Fruit fly (Drosophila melanogaster) whole organism, adult: Measurements from ENCODE around the gene CG6683.

Experiments
- CG11617 ChIP-seq: fragments of 200-800 bp; sonication (Bioruptor generic); optimal IDR thresholded peaks from 2 replicates; lab custom pipeline; 2017; ENCODE audit warnings: mild to moderate bottlenecking, missing biosample characterization, missing genetic modification reagents, missing genetic modification characterization
- CG12768 ChIP-seq: fragments of 200-800 bp; sonication (Bioruptor generic); optimal IDR thresholded peaks from 2 replicates; lab custom pipeline; 2017; ENCODE audit warnings: missing biosample characterization, missing genetic modification characterization, mild to moderate bottlenecking, moderate library complexity, missing genetic modification reagents
- CG14711 ChIP-seq: fragments of 200-800 bp; sonication (Bioruptor generic); optimal IDR thresholded peaks from 2 replicates; lab custom pipeline; 2018; ENCODE audit warnings: missing biosample characterization, mild to moderate bottlenecking, missing genetic modification characterization, moderate library complexity
- CG1620 ChIP-seq: fragments of 200-800 bp; sonication (Bioruptor generic); optimal IDR thresholded peaks from 2 replicates; lab custom pipeline; 2016; ENCODE audit warnings: missing biosample characterization, missing genetic modification characterization
- CG33017 ChIP-seq: fragments of 200-800 bp; sonication (Bioruptor generic); optimal IDR thresholded peaks from 2 replicates; lab custom pipeline; 2018; ENCODE audit warnings: missing biosample characterization, mild to moderate bottlenecking, missing genetic modification characterization, moderate library complexity
- CG5204 ChIP-seq: fragments of 200-800 bp; sonication (Bioruptor generic); optimal IDR thresholded peaks from 2 replicates; lab custom pipeline; 2016; ENCODE audit warnings: missing biosample characterization, missing genetic modification characterization
- CG7045 ChIP-seq: fragments of 200-800 bp; sonication (Bioruptor generic); optimal IDR thresholded peaks from 2 replicates; lab custom pipeline; 2017; ENCODE audit warnings: missing biosample characterization, mild to moderate bottlenecking, missing genetic modification characterization
- CG7101 ChIP-seq: fragments of 200-800 bp; sonication (Bioruptor generic); optimal IDR thresholded peaks from 2 replicates; lab custom pipeline; 2018; ENCODE audit warnings: missing biosample characterization, mild to moderate bottlenecking, missing genetic modification characterization, moderate library complexity
- Clk ChIP-seq: fragments of 200-800 bp; sonication (Bioruptor generic); optimal IDR thresholded peaks from 2 replicates; lab custom pipeline; 2017; ENCODE audit warnings: missing biosample characterization, missing genetic modification characterization
- Crg-1 ChIP-seq: fragments of 200-800 bp; sonication (Bioruptor generic); optimal IDR thresholded peaks from 2 replicates; lab custom pipeline; 2016; ENCODE audit warnings: missing biosample characterization, missing genetic modification characterization
- Hr96 ChIP-seq: fragments of 200-800 bp; sonication (Bioruptor generic); optimal IDR thresholded peaks from 2 replicates; lab custom pipeline; 2016; ENCODE audit warnings: missing biosample characterization, missing genetic modification characterization
- Mnt ChIP-seq: fragments of 200-800 bp; sonication (Bioruptor generic); optimal IDR thresholded peaks from 2 replicates; lab custom pipeline; 2016; ENCODE audit warnings: missing biosample characterization, mild to moderate bottlenecking, missing genetic modification characterization
- bab1 ChIP-seq: fragments of 200-800 bp; sonication (Bioruptor generic); optimal IDR thresholded peaks from 3 replicates; lab custom pipeline; 2019; ENCODE audit warnings: missing biosample characterization, mild to moderate bottlenecking, missing genetic modification characterization, moderate library complexity
- cic ChIP-seq: fragments of 200-800 bp; sonication (Bioruptor generic); optimal IDR thresholded peaks from 2 replicates; lab custom pipeline; 2017; ENCODE audit warnings: missing biosample characterization, mild to moderate bottlenecking, missing genetic modification characterization, moderate library complexity
- cnc ChIP-seq, 2 experiments: fragments of >200 bp; optimal IDR thresholded peaks; 2 replicates each; lab custom pipeline; 2017
- kay ChIP-seq: fragments of 200-800 bp; sonication (Bioruptor generic); peaks from one replicate; lab custom pipeline; 2016; ENCODE audit warnings: missing biosample characterization, missing genetic modification characterization, borderline replicate concordance
- ovo ChIP-seq: fragments of 200-800 bp; sonication (Bioruptor generic); optimal IDR thresholded peaks from 2 replicates; lab custom pipeline; 2016; ENCODE audit warnings: missing biosample characterization, missing genetic modification characterization
- pad ChIP-seq: fragments of 200-800 bp; sonication (Bioruptor generic); optimal IDR thresholded peaks from 3 replicates; lab custom pipeline; 2017; ENCODE audit warnings: missing biosample characterization, missing genetic modification characterization, mild to moderate bottlenecking, moderate library complexity, missing genetic modification reagents
- tj ChIP-seq: fragments of 200-800 bp; sonication (Bioruptor generic); optimal IDR thresholded peaks from 3 replicates; lab custom pipeline; 2017; ENCODE audit warnings: missing biosample characterization, mild to moderate bottlenecking, missing genetic modification characterization, moderate library complexity
- toe ChIP-seq: fragments of 200-800 bp; sonication (Bioruptor generic); optimal IDR thresholded peaks from 2 replicates; lab custom pipeline; 2016; ENCODE audit warnings: missing biosample characterization, missing genetic modification characterization

The CG6683 gene

DNA sequence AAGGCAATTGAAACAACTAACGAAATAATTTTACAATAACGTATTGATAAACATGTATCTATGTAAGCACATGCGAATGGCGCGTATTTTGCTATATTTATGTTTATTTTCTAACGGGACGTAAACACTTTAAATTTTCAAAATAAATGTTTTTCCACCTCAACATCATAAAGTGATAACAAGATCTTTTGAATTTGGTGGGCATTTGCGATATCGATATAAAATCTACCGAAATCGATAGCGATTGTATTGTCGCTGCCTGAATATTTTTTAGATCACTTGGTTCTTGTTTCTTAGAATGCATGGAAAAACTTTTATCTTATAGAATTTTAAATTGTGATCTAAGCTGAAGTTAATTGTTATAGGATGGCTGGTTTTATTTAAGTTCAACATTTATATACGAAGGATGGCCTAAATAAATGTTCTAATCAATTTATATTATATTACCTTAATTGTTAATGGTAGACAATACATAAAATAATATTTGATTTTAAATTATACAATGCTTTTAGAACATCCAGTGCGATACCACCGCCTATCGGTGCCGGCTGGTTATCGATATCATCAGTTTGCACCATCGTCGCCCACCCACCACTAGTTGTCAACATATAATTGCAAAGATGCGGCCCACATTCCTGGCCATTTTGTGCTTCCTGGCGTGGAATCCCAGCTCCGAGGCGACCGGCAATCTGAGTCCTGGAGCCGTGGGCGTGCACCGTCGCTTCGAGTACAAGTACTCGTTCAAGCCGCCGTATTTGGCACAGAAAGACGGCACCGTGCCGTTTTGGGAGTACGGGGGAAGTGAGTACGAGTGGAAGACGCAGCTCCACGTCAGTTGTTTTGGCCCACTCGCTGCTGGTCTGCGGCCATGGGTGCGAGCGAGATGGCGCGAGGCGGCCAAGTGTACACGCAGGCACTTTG, 19.9 kb upstream of the CG6683 start, which contains the start of gene ergic53:
Gene ergic53 (plus strand): TSS at position 592 of the 921 bp plus-strand sequence.
- no peak for TF ChIP-seq toe
- TF ChIP-seq CG11617, result peak; percentile 34
- no peak for TF ChIP-seq CG7045 (GFP tag; lab: Kevin White, UChicago)
- peak; percentile 45 for TF ChIP-seq tj
- no peak for TF ChIP-seq kay (GFP tag; lab: Kevin White, UChicago)
- peak; percentile 1 for TF ChIP-seq bab1 (GFP tag; lab: Kevin White, UChicago)
- no peak for TF ChIP-seq CG33017 (tag; lab: Kevin White, UChicago)
- TF ChIP-seq CG14711 (tag; lab: Kevin White, UChicago), result no peak
- TF ChIP-seq CG12768 (GFP tag; lab: Kevin White, UChicago), result peak; percentile 46
- no peak for TF ChIP-seq CG7101 (tag; lab: Kevin White, UChicago)
- no peak for TF ChIP-seq cnc (optimal IDR thresholded peaks at IDR 0.05; lab: Kevin White, UChicago)
- TF ChIP-seq CG5204, result no peak
- no peak for TF ChIP-seq ovo (GFP tag; lab: Kevin White, UChicago)
- TF ChIP-seq Mnt, result peak; percentile 68
- TF ChIP-seq pad (GFP tag; lab: Kevin White, UChicago), result no peak

DNA sequence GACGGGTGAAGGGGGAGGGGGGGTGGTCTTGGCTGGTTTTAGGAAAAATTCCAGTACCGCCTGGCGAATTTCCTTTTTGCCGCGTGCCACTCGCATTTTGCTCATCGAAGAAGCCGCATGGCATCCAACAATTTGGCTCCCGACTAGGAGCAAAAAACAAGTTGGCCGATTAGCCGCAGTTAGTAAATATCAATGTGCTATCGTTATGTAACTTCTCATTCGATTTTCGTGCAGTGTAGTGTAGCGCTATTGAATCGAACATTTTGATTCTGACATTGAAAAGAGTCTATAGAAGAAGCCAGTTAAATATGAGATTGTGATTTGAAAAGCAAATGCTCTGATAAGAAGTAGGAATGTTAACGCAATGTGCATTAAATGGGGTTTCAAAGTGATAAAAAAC, 15.0 kb upstream of the CG6683 start:
- no peak for TF ChIP-seq Clk (GFP tag; lab: Kevin White, UChicago)
- no peak for TF ChIP-seq cnc (optimal IDR thresholded peaks at IDR 0.05; lab: Kevin White, UChicago)
- TF ChIP-seq CG5204, result no peak
- no peak for TF ChIP-seq pad (GFP tag; lab: Kevin White, UChicago)
- TF ChIP-seq CG12768 (GFP tag; lab: Kevin White, UChicago), result no peak
- no peak for TF ChIP-seq cic (GFP tag; lab: Kevin White, UChicago)
- TF ChIP-seq CG33017 (tag; lab: Kevin White, UChicago), result no peak
- TF ChIP-seq kay (GFP tag; lab: Kevin White, UChicago), result no peak
- no peak for TF ChIP-seq CG7101 (tag; lab: Kevin White, UChicago)
- TF ChIP-seq Mnt, result no peak
- no peak for TF ChIP-seq CG7045 (GFP tag; lab: Kevin White, UChicago)
- TF ChIP-seq tj, result no peak
- no peak for TF ChIP-seq CG14711 (tag; lab: Kevin White, UChicago)

DNA sequence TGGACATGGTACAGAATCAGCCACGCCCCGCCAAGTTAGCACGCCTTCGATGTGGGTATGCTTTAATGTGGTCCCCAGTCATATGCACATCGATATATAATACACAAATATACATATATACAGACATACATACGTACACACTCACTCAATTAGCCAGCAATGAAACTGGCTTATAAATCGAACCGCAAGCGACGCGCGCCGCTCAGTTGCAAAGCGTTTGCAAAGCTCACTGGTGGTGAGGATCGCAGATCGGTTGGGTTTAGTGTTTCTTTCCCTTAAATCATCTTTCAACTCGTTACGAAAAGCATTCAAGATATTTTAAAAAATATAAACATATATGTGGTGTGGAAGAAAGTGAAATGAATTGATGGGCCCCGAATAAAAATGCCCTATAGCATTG, 13.8 kb upstream of the CG6683 start:
- TF ChIP-seq bab1 (GFP tag; lab: Kevin White, UChicago) (peak; percentile 4), Clk (GFP tag; lab: Kevin White, UChicago) (no peak)

DNA sequence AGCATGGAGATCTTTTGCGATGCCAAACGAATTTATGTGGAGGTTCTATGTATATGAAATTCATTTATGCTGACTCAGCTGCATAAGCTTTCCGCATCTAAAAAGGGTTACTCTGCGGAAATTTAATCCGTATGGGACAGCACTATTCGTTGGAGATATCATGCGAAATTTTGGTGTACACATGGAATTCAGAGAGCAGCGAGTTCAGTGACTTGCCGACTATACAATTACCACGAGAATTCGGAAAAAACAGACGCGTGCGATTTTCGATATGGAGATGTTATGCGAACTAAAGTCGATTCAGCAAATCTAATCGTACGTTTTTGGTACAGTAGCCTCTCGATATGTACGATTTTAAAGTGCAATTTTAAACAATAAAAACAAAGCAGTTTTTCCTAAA, 13.1 kb upstream of the CG6683 start:
- TF ChIP-seq Hr96 (GFP tag; lab: Kevin White, UChicago), result no peak
- TF ChIP-seq tj, result peak; percentile 97
- no peak for TF ChIP-seq cic (GFP tag; lab: Kevin White, UChicago)

DNA sequence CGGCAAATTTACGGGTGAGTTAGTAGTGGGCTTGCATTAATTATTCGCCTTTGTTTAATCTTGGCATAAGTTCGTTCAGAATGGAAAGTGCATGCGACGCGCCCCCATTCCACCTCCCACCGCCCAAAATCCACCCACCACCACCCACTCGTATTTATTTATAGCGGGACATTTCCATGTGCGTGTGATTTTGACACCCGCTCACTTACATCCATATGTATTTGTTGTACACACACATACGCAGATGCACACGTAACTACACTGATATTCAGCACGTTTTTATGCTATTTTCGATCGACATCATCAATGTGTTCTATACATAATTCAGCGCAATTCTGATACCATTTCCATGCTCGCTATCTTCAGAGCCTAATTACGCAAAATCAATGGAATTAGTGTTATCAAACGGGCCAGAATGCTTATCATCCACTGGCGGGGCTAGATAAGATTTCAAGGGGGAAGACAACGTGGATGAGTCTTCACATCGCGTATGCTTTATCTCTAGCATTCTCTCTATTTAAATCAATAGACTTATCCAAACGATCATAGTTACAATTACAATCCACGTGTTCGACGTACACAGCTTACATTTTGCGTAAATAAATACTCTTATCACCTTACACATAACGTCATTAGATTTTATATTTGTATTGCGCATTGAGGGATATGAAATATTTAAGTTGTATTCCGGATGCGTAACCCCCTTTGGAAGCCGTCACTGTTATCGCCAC, 11.1 kb upstream of the CG6683 start:
- no peak for TF ChIP-seq Clk (GFP tag; lab: Kevin White, UChicago)
- TF ChIP-seq kay (GFP tag; lab: Kevin White, UChicago), result peak; percentile 92
- TF ChIP-seq ovo (GFP tag; lab: Kevin White, UChicago), result peak; percentile 74
- TF ChIP-seq cic (GFP tag; lab: Kevin White, UChicago), result peak; percentile 18
- TF ChIP-seq bab1 (GFP tag; lab: Kevin White, UChicago), result no peak
- no peak for TF ChIP-seq Hr96 (GFP tag; lab: Kevin White, UChicago)
- TF ChIP-seq Crg-1, result peak; percentile 8
- TF ChIP-seq toe, result no peak
- TF ChIP-seq CG7045 (GFP tag; lab: Kevin White, UChicago), result peak; percentile 7
- TF ChIP-seq Mnt, result peak; percentile 53
- TF ChIP-seq tj, result no peak

DNA sequence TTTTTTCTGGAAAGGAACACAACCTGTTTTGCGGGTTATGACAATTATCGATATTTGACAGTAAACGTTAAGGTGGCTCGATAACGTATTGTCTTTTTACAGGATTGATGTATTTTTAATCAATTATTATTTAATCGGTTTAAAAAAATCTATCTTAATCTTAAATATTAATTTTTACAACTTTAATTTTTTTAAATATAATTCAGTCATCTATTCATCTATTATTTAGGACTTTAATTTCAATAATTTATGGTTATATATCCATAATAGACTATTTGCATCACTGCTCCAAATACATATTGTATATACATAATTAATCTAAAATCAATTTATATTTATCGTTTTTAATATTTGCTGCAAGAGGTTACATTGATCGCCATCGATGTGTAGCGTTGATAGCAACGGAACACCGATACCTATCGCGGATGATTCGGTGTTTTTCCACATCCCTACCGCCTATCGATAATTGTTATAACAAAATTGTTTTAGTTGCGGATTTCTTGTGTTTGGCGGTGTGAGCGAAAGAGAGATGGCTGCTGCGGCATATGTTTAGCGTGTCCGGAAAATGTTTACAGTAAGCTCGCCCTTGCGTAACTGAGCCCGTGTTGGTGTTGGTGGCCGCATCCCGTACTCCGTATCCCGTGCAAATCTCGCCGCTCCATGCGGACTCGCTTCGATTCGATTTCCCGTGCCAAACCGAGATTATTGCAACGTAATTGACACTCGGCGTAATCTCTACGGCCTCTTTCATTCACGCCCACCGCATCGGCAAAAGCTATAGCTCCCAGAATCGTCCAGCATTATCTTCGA, 10.3 kb upstream of the CG6683 start, which contains the start of the genes GstO1 and foi:
Gene GstO1 (minus strand): TSS at position 51 of the 810 bp plus-strand sequence.
Gene foi (plus strand): TSS at position 429 of the 810 bp plus-strand sequence.
- peak; percentile 57 for TF ChIP-seq Mnt
- TF ChIP-seq cnc (optimal IDR thresholded peaks at IDR 0.05; lab: Kevin White, UChicago), result no peak
- peak; percentile 5 for TF ChIP-seq pad (GFP tag; lab: Kevin White, UChicago)
- peak; percentile 56 for TF ChIP-seq CG14711 (tag; lab: Kevin White, UChicago)
- TF ChIP-seq CG33017 (tag; lab: Kevin White, UChicago), result peak; percentile 19
- no peak for TF ChIP-seq toe
- TF ChIP-seq bab1 (GFP tag; lab: Kevin White, UChicago), result peak; percentile 57
- TF ChIP-seq Clk (GFP tag; lab: Kevin White, UChicago), result no peak
- TF ChIP-seq tj, result peak; percentile 65
- peak; percentile 22 for TF ChIP-seq CG12768 (GFP tag; lab: Kevin White, UChicago)
- TF ChIP-seq ovo (GFP tag; lab: Kevin White, UChicago), result peak; percentile 32
- peak; percentile 52 for TF ChIP-seq Crg-1
- peak; percentile 62 for TF ChIP-seq kay (GFP tag; lab: Kevin White, UChicago)
- TF ChIP-seq CG1620 (GFP tag; lab: Kevin White, UChicago), result peak; percentile 35
- peak; percentile 84 for TF ChIP-seq cic (GFP tag; lab: Kevin White, UChicago)
- TF ChIP-seq CG11617, result peak; percentile 48
- peak; percentile 11 for TF ChIP-seq CG7045 (GFP tag; lab: Kevin White, UChicago)
- no peak for TF ChIP-seq Hr96 (GFP tag; lab: Kevin White, UChicago)
- no peak for TF ChIP-seq CG5204
- peak; percentile 59 for TF ChIP-seq CG7101 (tag; lab: Kevin White, UChicago)
